Worm (Caenorhabditis elegans): ENCODE results near the gene cth-2.
"Not testable (repeated sequence)": the region's sequence is repeated elsewhere in the genome, so short reads cannot be mapped to it uniquely, and the experiment has no call there.

The cth-2 gene

ce11 chrII:7090085-7090484 is 32.3 kb upstream of the cth-2 start:
- TF ChIP-seq ces-1 (GFP tag; optimal IDR thresholded peaks at IDR 0.05) (no peak), hlh-30 (tag; optimal IDR thresholded peaks at IDR 0.05; ENCODE audit: insufficient read depth) (peak; percentile 37)

- TF ChIP-seq unc-62 (GFP tag; optimal IDR thresholded peaks at IDR 0.05 in 1 of 2), result peak in 1 of 2 experiments; percentile 67
- not testable (repeated sequence) for TF ChIP-seq unc-62 (tag; optimal IDR thresholded peaks at IDR 0.05)
Measured at ce11 chrII:7088283-7088682, 30.5 kb upstream of the cth-2 start.

- peak in 1 of 2 experiments; percentile 21 for TF ChIP-seq daf-16 (GFP tag; optimal IDR thresholded peaks at IDR 0.05)
- TF ChIP-seq daf-16 (tag; optimal IDR thresholded peaks at IDR 0.05), result not testable (repeated sequence)
Measured at ce11 chrII:7084021-7084420, 26.3 kb upstream of the cth-2 start, which contains the start of the genes T02G5.14 and T02G5.15. Gene T02G5.14, plus strand, starts transcription at chrII:7084321. Gene T02G5.15, plus strand, starts transcription at chrII:7084321.

ce11 chrII:7075564-7076228 is 17.9 kb upstream of the cth-2 start, which contains the start of gene T02G5.7:
Gene T02G5.7, plus strand, starts transcription at chrII:7075614.
- TF ChIP-seq zfp-3 (GFP tag; conservative IDR thresholded peaks at IDR 0.05) (0 out of 2 replicates have a peak, but pooled peaks have one; percentile 22), nhr-42 (GFP tag; IDR thresholded peaks at IDR 0.05) (no peak), F37D6.2 (tag; optimal IDR thresholded peaks at IDR 0.05) (no peak), egl-43 (GFP tag; IDR thresholded peaks at IDR 0.05) (no peak), unc-39 (tag; optimal IDR thresholded peaks at IDR 0.05) (no peak), Y75B8A.6 (GFP tag; IDR thresholded peaks at IDR 0.05) (no peak), lin-1 (GFP tag; IDR thresholded peaks at IDR 0.05) (no peak), nhr-76 (tag; optimal IDR thresholded peaks at IDR 0.05) (no peak), hmg-1.1 (GFP tag; IDR thresholded peaks at IDR 0.05) (no peak), cey-2 (tag; optimal IDR thresholded peaks at IDR 0.05; ENCODE audit: borderline replicate concordance, insufficient read depth) (no peak), F26F4.8 (GFP tag; conservative IDR thresholded peaks at IDR 0.05) (no peak), lin-38 (GFP tag; IDR thresholded peaks at IDR 0.05) (peak; percentile 40), pha-4 (GFP tag; IDR thresholded peaks at IDR 0.05) (no peak), pha-4 (tag; optimal IDR thresholded peaks at IDR 0.05) (no peak), mxl-2 (GFP tag; conservative IDR thresholded peaks at IDR 0.05) (no peak), daf-16 (GFP tag; optimal IDR thresholded peaks at IDR 0.05) (peak in 1 of 2 experiments; percentile 39), daf-16 (tag; optimal IDR thresholded peaks at IDR 0.05) (no peak), dmd-8 (GFP tag; IDR thresholded peaks at IDR 0.05) (no peak), dve-1 (tag; optimal IDR thresholded peaks at IDR 0.05; ENCODE audit: insufficient read depth) (no peak), mdt-29 (GFP tag; IDR thresholded peaks at IDR 0.05) (no peak), saeg-2 (GFP tag; IDR thresholded peaks at IDR 0.05) (0 out of 2 replicates have a peak, but pooled peaks have one; percentile 48), sdz-12 (GFP tag; optimal IDR thresholded peaks at IDR 0.05) (no peak), F49E8.2 (tag; optimal IDR thresholded peaks at IDR 0.05; ENCODE audit: borderline replicate concordance) (no peak), pqm-1 (tag; optimal IDR thresholded peaks at IDR 0.05) (no peak), mep-1 (tag; optimal IDR thresholded peaks at IDR 0.05) (no peak), lir-3 (tag; optimal IDR thresholded peaks at IDR 0.05) (no peak), rbr-2 (tag; optimal IDR thresholded peaks at IDR 0.05) (no peak), daf-19 (GFP tag; conservative IDR thresholded peaks at IDR 0.05) (0 out of 2 replicates have a peak, but pooled peaks have one; percentile 53), ztf-7 (tag; optimal IDR thresholded peaks at IDR 0.05) (no peak), T20F7.1 (GFP tag; optimal IDR thresholded peaks at IDR 0.05) (no peak), daf-8 (GFP tag; IDR thresholded peaks at IDR 0.05) (no peak), Y48G9A.11 (GFP tag; IDR thresholded peaks at IDR 0.05) (0 out of 2 replicates have a peak, but pooled peaks have one; percentile 24), dmd-6 (GFP tag; IDR thresholded peaks at IDR 0.05) (no peak), nhr-41 (GFP tag; IDR thresholded peaks at IDR 0.05) (no peak), dpl-1 (GFP tag; optimal IDR thresholded peaks at IDR 0.05) (no peak), unc-130 (GFP tag; optimal IDR thresholded peaks at IDR 0.05) (no peak), lin-13 (GFP tag; optimal IDR thresholded peaks at IDR 0.05) (no peak)

Measured in whole organism, L4 larva.